Fruit fly (Drosophila melanogaster): ENCODE data around the gene AP-1gamma.
A peak's percentile ranks its signal among the peaks of the same experiment; 100 is the strongest.

The AP-1gamma gene

dm6 chrX:9156388-9156823, 47.9 kb downstream of the AP-1gamma start, which contains the start of gene His3.3B (continued):
- peak; percentile 71 for TF ChIP-seq YL-1 (GFP tag; optimal IDR thresholded peaks at IDR 0.05)
- TF ChIP-seq gsb-n (tag; optimal IDR thresholded peaks at IDR 0.05) = no peak
- TF ChIP-seq CG8765 (GFP tag; IDR thresholded peaks at IDR 0.05) = no peak
- TF ChIP-seq ci (GFP tag; IDR thresholded peaks at IDR 0.05) = peak; percentile 58; the same call in 1 of the 3 replicates
- TF ChIP-seq CG7987 (GFP tag; optimal IDR thresholded peaks at IDR 0.05) = no peak
- TF ChIP-seq CG15073 (GFP tag; optimal IDR thresholded peaks at IDR 0.05) = no peak
- TF ChIP-seq CoRest (tag; optimal IDR thresholded peaks at IDR 0.05) = no peak
- TF ChIP-seq CG32767 (GFP tag; IDR thresholded peaks at IDR 0.05) = peak; percentile 35; the same call in 1 of the 2 replicates
- peak; percentile 7 for TF ChIP-seq Xbp1 (GFP tag; optimal IDR thresholded peaks at IDR 0.05)
- TF ChIP-seq vvl (GFP tag; IDR thresholded peaks at IDR 0.05) = peak; percentile 27; the same call in 1 of the 2 replicates
- TF ChIP-seq usp (GFP tag; optimal IDR thresholded peaks at IDR 0.05) = no peak
- no peak for TF ChIP-seq wor (GFP tag; IDR thresholded peaks at IDR 0.05)
- no peak for TF ChIP-seq trh (GFP tag; optimal IDR thresholded peaks at IDR 0.05)
- TF ChIP-seq zf30C (GFP tag; optimal IDR thresholded peaks at IDR 0.05) = peak; percentile 13
- TF ChIP-seq oc (tag; optimal IDR thresholded peaks at IDR 0.05) = no peak
- peak; percentile 22 for TF ChIP-seq HmgZ (tag; optimal IDR thresholded peaks at IDR 0.05)
- TF ChIP-seq Neu2 (GFP tag; optimal IDR thresholded peaks at IDR 0.05; ENCODE audit: borderline replicate concordance) = no peak
- peak; percentile 15 for TF ChIP-seq Ets97D (GFP tag; optimal IDR thresholded peaks at IDR 0.05)
- TF ChIP-seq mld (GFP tag; IDR thresholded peaks at IDR 0.05; ENCODE audit: partially characterized antibody) = peak; percentile 28; the same call in 1 of the 3 replicates
- TF ChIP-seq CG16815 (GFP tag; optimal IDR thresholded peaks at IDR 0.05) = no peak
- TF ChIP-seq ato (GFP tag; IDR thresholded peaks at IDR 0.05; ENCODE audit: partially characterized antibody) = 0 out of 2 replicates have a peak, but pooled peaks have one; percentile 25
- no peak for TF ChIP-seq CG6813 (GFP tag; optimal IDR thresholded peaks at IDR 0.05)
- TF ChIP-seq sens-2 (GFP tag; IDR thresholded peaks at IDR 0.05) = no peak
- no peak for TF ChIP-seq bsh (GFP tag; optimal IDR thresholded peaks at IDR 0.05)
- TF ChIP-seq Nf-YA (GFP tag; IDR thresholded peaks at IDR 0.05) = no peak
- no peak for TF ChIP-seq CG14441 (GFP tag; IDR thresholded peaks at IDR 0.05)
- no peak for TF ChIP-seq NC2β (GFP tag; optimal IDR thresholded peaks at IDR 0.05)
- no peak for TF ChIP-seq CG11695 (GFP tag; IDR thresholded peaks at IDR 0.05)
- peak; percentile 55 for TF ChIP-seq CG12299 (tag; optimal IDR thresholded peaks at IDR 0.05)
- no peak for TF ChIP-seq CG8281 (tag; optimal IDR thresholded peaks at IDR 0.05)
- peak; percentile 85 for TF ChIP-seq Med (GFP tag)
- TF ChIP-seq ind (GFP tag; optimal IDR thresholded peaks at IDR 0.05) = no peak
- TF ChIP-seq CG17328 (GFP tag; IDR thresholded peaks at IDR 0.05) = no peak
- TF ChIP-seq Opbp (GFP tag; IDR thresholded peaks at IDR 0.05; ENCODE audit: partially characterized antibody) = peak; percentile 38; the same call in 2 of the 3 replicates
- TF ChIP-seq jigr1 (GFP tag; IDR thresholded peaks at IDR 0.05) = no peak; the same call in 2 of the 3 replicates
- peak; percentile 49 for TF ChIP-seq cwo (GFP tag; optimal IDR thresholded peaks at IDR 0.05)
- no peak for TF ChIP-seq Pdp1 (GFP tag; optimal IDR thresholded peaks at IDR 0.05)
- TF ChIP-seq CG11085 (GFP tag; IDR thresholded peaks at IDR 0.05) = no peak
- TF ChIP-seq Elba2 (GFP tag; optimal IDR thresholded peaks at IDR 0.05) = no peak
- TF ChIP-seq ranshi (GFP tag; IDR thresholded peaks at IDR 0.05) = no peak
- TF ChIP-seq ewg (GFP tag; optimal IDR thresholded peaks at IDR 0.05) = no peak
- no peak for TF ChIP-seq B-H1 (GFP tag; IDR thresholded peaks at IDR 0.05)
- peak; percentile 8 for TF ChIP-seq wek (GFP tag; optimal IDR thresholded peaks at IDR 0.05)
- no peak; the same call in 1 of the 2 replicates for TF ChIP-seq Rfx (GFP tag; IDR thresholded peaks at IDR 0.05)
- no peak for TF ChIP-seq Blimp-1 (GFP tag; optimal IDR thresholded peaks at IDR 0.05)
- TF ChIP-seq CHES-1-like (GFP tag; optimal IDR thresholded peaks at IDR 0.05) = no peak
- TF ChIP-seq CG13775 (GFP tag; optimal IDR thresholded peaks at IDR 0.05) = no peak
- no peak for TF ChIP-seq Atf6 (GFP tag; IDR thresholded peaks at IDR 0.05)
- no peak for TF ChIP-seq CG11723 (GFP tag; optimal IDR thresholded peaks at IDR 0.05)
- TF ChIP-seq CG3847 (GFP tag; IDR thresholded peaks at IDR 0.05) = 0 out of 2 replicates have a peak, but pooled peaks have one; percentile 14
- TF ChIP-seq chm (GFP tag; IDR thresholded peaks at IDR 0.05) = peak; percentile 51
